Fruit fly (Drosophila melanogaster): ENCODE results near the gene Ost48.
A peak's percentile ranks its signal among the peaks of the same experiment; 100 is the strongest.

Ost48 gene

dm6 chrX:9156388-9156823, 1.9 kb downstream of the Ost48 start, which contains the start of gene His3.3B:
His3.3B (minus strand) TSS chrX:9156669.
- TF ChIP-seq br (optimal IDR thresholded peaks at IDR 0.05) (no peak), CG11560 (tag; IDR thresholded peaks at IDR 0.05) (peak; percentile 99), dysf (GFP tag; IDR thresholded peaks at IDR 0.05) (no peak), odd (GFP tag; optimal IDR thresholded peaks at IDR 0.05) (peak; percentile 22), CG2116 (GFP tag; optimal IDR thresholded peaks at IDR 0.05) (peak; percentile 73), stwl (tag; optimal IDR thresholded peaks at IDR 0.05) (peak; percentile 40), CG3065 (GFP tag; optimal IDR thresholded peaks at IDR 0.05) (peak; percentile 82), mirr (GFP tag; optimal IDR thresholded peaks at IDR 0.05) (peak; percentile 21), CG11504 (tag; optimal IDR thresholded peaks at IDR 0.05) (no peak), Dad (GFP tag; optimal IDR thresholded peaks at IDR 0.05) (peak; percentile 1), CG8765 (GFP tag; IDR thresholded peaks at IDR 0.05) (no peak), CG14965 (GFP tag; optimal IDR thresholded peaks at IDR 0.05; ENCODE audit: borderline replicate concordance) (no peak), CG13296 (GFP tag; optimal IDR thresholded peaks at IDR 0.05) (peak; percentile 41), E2f2 (GFP tag; IDR thresholded peaks at IDR 0.05) (peak; percentile 90), chinmo (GFP tag; IDR thresholded peaks at IDR 0.05; ENCODE audit: partially characterized antibody) (0 out of 4 replicates have a peak, but pooled peaks have one; percentile 51), CG17568 (GFP tag; optimal IDR thresholded peaks at IDR 0.05) (no peak), vvl (GFP tag; IDR thresholded peaks at IDR 0.05) (peak; percentile 27; the same call in 1 of the 2 replicates), pum (GFP tag; optimal IDR thresholded peaks at IDR 0.05) (no peak), Scr (GFP tag; IDR thresholded peaks at IDR 0.05; ENCODE audit: partially characterized antibody) (peak; percentile 41), CG13624 (GFP tag; optimal IDR thresholded peaks at IDR 0.05) (peak; percentile 1), CG17912 (GFP tag; optimal IDR thresholded peaks at IDR 0.05) (no peak), prd (optimal IDR thresholded peaks at IDR 0.05) (no peak), prd (GFP tag; IDR thresholded peaks at IDR 0.05) (no peak), Dp (GFP tag; optimal IDR thresholded peaks at IDR 0.05) (peak; percentile 81), CG7271 (tag; optimal IDR thresholded peaks at IDR 0.05) (no peak), ci (GFP tag; IDR thresholded peaks at IDR 0.05) (peak; percentile 58; the same call in 1 of the 3 replicates), cg (GFP tag; optimal IDR thresholded peaks at IDR 0.05) (peak; percentile 66), CG2678 (tag; optimal IDR thresholded peaks at IDR 0.05) (peak; percentile 20), CG12219 (GFP tag; optimal IDR thresholded peaks at IDR 0.05) (no peak), CG12155 (GFP tag; optimal IDR thresholded peaks at IDR 0.05) (peak; percentile 34), CG15601 (tag; optimal IDR thresholded peaks at IDR 0.05) (peak; percentile 2), bsh (GFP tag; optimal IDR thresholded peaks at IDR 0.05) (no peak), CG10654 (GFP tag; optimal IDR thresholded peaks at IDR 0.05) (no peak), wek (GFP tag; optimal IDR thresholded peaks at IDR 0.05) (peak; percentile 8), inv (GFP tag; IDR thresholded peaks at IDR 0.05; ENCODE audit: partially characterized antibody) (no peak), bigmax (GFP tag; optimal IDR thresholded peaks at IDR 0.05) (peak; percentile 10), seq (GFP tag; IDR thresholded peaks at IDR 0.05) (peak; percentile 11; the same call in 1 of the 2 replicates), Vsx1 (GFP tag; optimal IDR thresholded peaks at IDR 0.05) (no peak), CG33557 (GFP tag; optimal IDR thresholded peaks at IDR 0.05) (peak; percentile 11), tap (tag; optimal IDR thresholded peaks at IDR 0.05) (peak; percentile 2), BEAF-32 (GFP tag; optimal IDR thresholded peaks at IDR 0.05) (peak; percentile 60), Trl (optimal IDR thresholded peaks at IDR 0.05) (no peak), Trl (GFP tag; optimal IDR thresholded peaks at IDR 0.05) (peak; percentile 5), CG32767 (GFP tag; IDR thresholded peaks at IDR 0.05) (peak; percentile 35; the same call in 1 of the 2 replicates), CG15269 (tag; optimal IDR thresholded peaks at IDR 0.05) (peak; percentile 31), trem (tag; optimal IDR thresholded peaks at IDR 0.05) (peak; percentile 55), Gug (GFP tag; IDR thresholded peaks at IDR 0.05) (no peak), Bgb (GFP tag; IDR thresholded peaks at IDR 0.05; ENCODE audit: partially characterized antibody) (peak; percentile 48; the same call in 1 of the 2 replicates), caup (GFP tag; optimal IDR thresholded peaks at IDR 0.05; ENCODE audit: severe bottlenecking) (peak; percentile 0), CG7839 (tag; optimal IDR thresholded peaks at IDR 0.05) (no peak)
